Fruit fly (Drosophila melanogaster): ENCODE results near the gene rux.

rux gene

dm6 chrX:6000747-6001426 lies 36.7 kb downstream of the rux start, which contains the start of gene CG4766 (continued):
- TF ChIP-seq CG16863 (GFP tag; optimal IDR thresholded peaks at IDR 0.05) (peak; percentile 85), Dip2 (GFP tag; IDR thresholded peaks at IDR 0.05) (no peak), CG9609 (GFP tag; optimal IDR thresholded peaks at IDR 0.05) (peak; percentile 76), CG2120 (GFP tag; optimal IDR thresholded peaks at IDR 0.05) (peak; percentile 80), CG1603 (tag; optimal IDR thresholded peaks at IDR 0.05) (peak; percentile 69), H15 (GFP tag; IDR thresholded peaks at IDR 0.05) (peak; percentile 72), Fer3 (tag; optimal IDR thresholded peaks at IDR 0.05) (peak; percentile 72), Bdp1 (GFP tag; optimal IDR thresholded peaks at IDR 0.05) (peak; percentile 74), CG11247 (GFP tag; IDR thresholded peaks at IDR 0.05) (peak; percentile 54; the same call in 1 of the 2 replicates), CG2678 (tag; optimal IDR thresholded peaks at IDR 0.05) (peak; percentile 91), jumu (GFP tag; optimal IDR thresholded peaks at IDR 0.05) (peak; percentile 86), CG11504 (tag; optimal IDR thresholded peaks at IDR 0.05) (peak; percentile 93), Vsx1 (GFP tag; optimal IDR thresholded peaks at IDR 0.05) (peak; percentile 72), bigmax (GFP tag; optimal IDR thresholded peaks at IDR 0.05) (no peak), HHEX (GFP tag; optimal IDR thresholded peaks at IDR 0.05) (peak; percentile 67), CG32767 (GFP tag; IDR thresholded peaks at IDR 0.05) (peak; percentile 87), pan (optimal IDR thresholded peaks at IDR 0.05) (peak in 1 of 2 experiments; percentile 51), pan (GFP tag; optimal IDR thresholded peaks at IDR 0.05 in 1 of 2, IDR thresholded peaks at IDR 0.05 in 1 of 2) (peak in 1 of 2 experiments; percentile 80), BtbVII (GFP tag; optimal IDR thresholded peaks at IDR 0.05) (peak; percentile 70), CG13287 (GFP tag; IDR thresholded peaks at IDR 0.05; ENCODE audit: partially characterized antibody) (no peak), CG30403 (GFP tag; optimal IDR thresholded peaks at IDR 0.05) (peak; percentile 91), Sin3A (optimal IDR thresholded peaks at IDR 0.05) (no peak), nau (GFP tag; optimal IDR thresholded peaks at IDR 0.05) (peak; percentile 70), CG7928 (GFP tag; optimal IDR thresholded peaks at IDR 0.05) (no peak), Rfx (GFP tag; IDR thresholded peaks at IDR 0.05) (peak; percentile 66), sob (GFP tag; IDR thresholded peaks at IDR 0.05) (peak; percentile 62), wor (GFP tag; IDR thresholded peaks at IDR 0.05) (peak; percentile 74), CG31388 (GFP tag; optimal IDR thresholded peaks at IDR 0.05) (no peak), CG7372 (GFP tag; IDR thresholded peaks at IDR 0.05) (peak; percentile 70), yki (optimal IDR thresholded peaks at IDR 0.05) (no peak), CG6683 (GFP tag; optimal IDR thresholded peaks at IDR 0.05) (peak; percentile 67), Neu2 (GFP tag; optimal IDR thresholded peaks at IDR 0.05; ENCODE audit: borderline replicate concordance) (peak; percentile 4), rib (GFP tag; IDR thresholded peaks at IDR 0.05) (no peak), CG10565 (GFP tag; optimal IDR thresholded peaks at IDR 0.05) (no peak), inv (GFP tag; IDR thresholded peaks at IDR 0.05; ENCODE audit: partially characterized antibody) (no peak), Chrac-16 (GFP tag; optimal IDR thresholded peaks at IDR 0.05) (peak; percentile 86), CG13123 (GFP tag; optimal IDR thresholded peaks at IDR 0.05) (peak; percentile 52), CG10543 (GFP tag; optimal IDR thresholded peaks at IDR 0.05) (peak; percentile 81), CG2199 (GFP tag; IDR thresholded peaks at IDR 0.05) (peak; percentile 56; the same call in 1 of the 3 replicates), Max (GFP tag; optimal IDR thresholded peaks at IDR 0.05) (peak; percentile 77), Nf-YC (tag; optimal IDR thresholded peaks at IDR 0.05) (peak; percentile 97), Sry-β (GFP tag; optimal IDR thresholded peaks at IDR 0.05) (peak; percentile 14), CG15479 (GFP tag; optimal IDR thresholded peaks at IDR 0.05) (peak; percentile 41), chn (GFP tag; optimal IDR thresholded peaks at IDR 0.05) (peak; percentile 84), Hand (GFP tag; optimal IDR thresholded peaks at IDR 0.05) (peak; percentile 70), croc (GFP tag; conservative IDR thresholded peaks at IDR 0.05) (peak; percentile 86), Kr (GFP tag; optimal IDR thresholded peaks at IDR 0.05) (peak; percentile 21), CG8944 (GFP tag; optimal IDR thresholded peaks at IDR 0.05) (peak; percentile 76), usp (GFP tag; optimal IDR thresholded peaks at IDR 0.05) (no peak), jing (GFP tag; optimal IDR thresholded peaks at IDR 0.05) (peak; percentile 65), ftz-f1 (GFP tag; optimal IDR thresholded peaks at IDR 0.05) (no peak)

Data from whole organism, embryonic.